Worm (Caenorhabditis elegans): ENCODE results near the gene ceh-51.

ce11 chrV:18900437-18900836 lies 26.5 kb downstream of the ceh-51 start, which contains the start of gene nhr-243:
- TF ChIP-seq aly-2 (tag; optimal IDR thresholded peaks at IDR 0.05): no peak
- TF ChIP-seq nhr-90 (tag; optimal IDR thresholded peaks at IDR 0.05; ENCODE audit: poor library complexity): no peak
- TF ChIP-seq unc-62 (GFP tag; optimal IDR thresholded peaks at IDR 0.05): no peak
- TF ChIP-seq unc-130 (tag; optimal IDR thresholded peaks at IDR 0.05): no peak
- TF ChIP-seq unc-86 (tag; optimal IDR thresholded peaks at IDR 0.05): no peak
- TF ChIP-seq pag-3 (tag; optimal IDR thresholded peaks at IDR 0.05; ENCODE audit: borderline replicate concordance, insufficient read depth): no peak
- TF ChIP-seq nhr-77 (tag; optimal IDR thresholded peaks at IDR 0.05): no peak
- TF ChIP-seq efl-1 (optimal IDR thresholded peaks at IDR 0.05): no peak
- peak in 1 of 2 experiments; percentile 49 for TF ChIP-seq efl-1 (GFP tag; optimal IDR thresholded peaks at IDR 0.05 in 1 of 2)
- no peak for TF ChIP-seq aha-1 (tag; optimal IDR thresholded peaks at IDR 0.05)
- TF ChIP-seq F16B12.6 (tag; optimal IDR thresholded peaks at IDR 0.05): no peak

All from whole organism, L1 larva.